Fruit fly (Drosophila melanogaster): Measurements from ENCODE around the gene Taf3.
A peak's percentile ranks its signal among the peaks of the same experiment; 100 is the strongest.

Taf3 gene

dm6 chr4:501479-501993 lies 34.9 kb upstream of the Taf3 start, which contains the start of gene zfh2 (continued):
- TF ChIP-seq Doc3 (GFP tag; IDR thresholded peaks at IDR 0.05; ENCODE audit: partially characterized antibody) (peak; percentile 43; the same call in 1 of the 3 replicates), CG31441 (GFP tag; IDR thresholded peaks at IDR 0.05) (no peak; the same call in 1 of the 2 replicates), CG30020 (tag; optimal IDR thresholded peaks at IDR 0.05) (no peak), CG13775 (GFP tag; optimal IDR thresholded peaks at IDR 0.05) (no peak), dm (GFP tag; optimal IDR thresholded peaks at IDR 0.05) (no peak), CG1602 (GFP tag; optimal IDR thresholded peaks at IDR 0.05) (no peak), CG30431 (GFP tag; optimal IDR thresholded peaks at IDR 0.05) (no peak), Hr51 (GFP tag; optimal IDR thresholded peaks at IDR 0.05) (peak in 1 of 2 experiments; percentile 12), CG4820 (GFP tag; optimal IDR thresholded peaks at IDR 0.05) (no peak), sna (GFP tag; IDR thresholded peaks at IDR 0.05; ENCODE audit: partially characterized antibody) (no peak), CG6854 (GFP tag; optimal IDR thresholded peaks at IDR 0.05) (no peak), CG3281 (GFP tag; optimal IDR thresholded peaks at IDR 0.05) (no peak), gt (GFP tag; IDR thresholded peaks at IDR 0.05) (no peak), CG32772 (GFP tag; IDR thresholded peaks at IDR 0.05) (no peak), CG6272 (GFP tag; IDR thresholded peaks at IDR 0.05) (no peak), kay (GFP tag; optimal IDR thresholded peaks at IDR 0.05) (peak; percentile 25), Sin3A (optimal IDR thresholded peaks at IDR 0.05) (no peak), Nf-YC (tag; optimal IDR thresholded peaks at IDR 0.05) (peak; percentile 96), CG1529 (GFP tag; optimal IDR thresholded peaks at IDR 0.05) (no peak), dysf (GFP tag; IDR thresholded peaks at IDR 0.05) (no peak), CG11723 (GFP tag; optimal IDR thresholded peaks at IDR 0.05) (no peak), CG10959 (GFP tag; IDR thresholded peaks at IDR 0.05) (no peak), CG13123 (GFP tag; optimal IDR thresholded peaks at IDR 0.05) (no peak), nmo (GFP tag; optimal IDR thresholded peaks at IDR 0.05) (no peak), CG11398 (GFP tag; optimal IDR thresholded peaks at IDR 0.05) (no peak), cwo (GFP tag; optimal IDR thresholded peaks at IDR 0.05) (no peak), fru (optimal IDR thresholded peaks at IDR 0.05) (no peak), CG8924 (tag; optimal IDR thresholded peaks at IDR 0.05) (peak; percentile 55), Dip3 (GFP tag; optimal IDR thresholded peaks at IDR 0.05) (no peak), sens-2 (GFP tag; IDR thresholded peaks at IDR 0.05) (no peak; the same call in 1 of the 2 replicates), Bgb (GFP tag; IDR thresholded peaks at IDR 0.05; ENCODE audit: partially characterized antibody) (no peak), jigr1 (GFP tag; IDR thresholded peaks at IDR 0.05) (no peak), inv (GFP tag; IDR thresholded peaks at IDR 0.05; ENCODE audit: partially characterized antibody) (no peak), Nf-YA (GFP tag; IDR thresholded peaks at IDR 0.05) (no peak), CG13424 (tag; optimal IDR thresholded peaks at IDR 0.05) (no peak), CG7556 (GFP tag; optimal IDR thresholded peaks at IDR 0.05) (no peak), croc (GFP tag; conservative IDR thresholded peaks at IDR 0.05) (no peak), sens (GFP tag) (peak; percentile 69), Rfx (GFP tag; IDR thresholded peaks at IDR 0.05) (no peak), yki (optimal IDR thresholded peaks at IDR 0.05) (peak; percentile 80), CG3163 (GFP tag; optimal IDR thresholded peaks at IDR 0.05) (peak; percentile 82), p53 (GFP tag; optimal IDR thresholded peaks at IDR 0.05) (no peak), CG8944 (GFP tag; optimal IDR thresholded peaks at IDR 0.05) (no peak), toy (GFP tag; IDR thresholded peaks at IDR 0.05) (no peak), kni (GFP tag; optimal IDR thresholded peaks at IDR 0.05) (peak; percentile 91), Drgx (GFP tag; IDR thresholded peaks at IDR 0.05) (no peak), CG11695 (GFP tag; IDR thresholded peaks at IDR 0.05) (peak; percentile 43; the same call in 1 of the 3 replicates), CG10267 (tag; optimal IDR thresholded peaks at IDR 0.05) (no peak), CG43689 (GFP tag; IDR thresholded peaks at IDR 0.05) (no peak), tna (GFP tag; IDR thresholded peaks at IDR 0.05; ENCODE audit: partially characterized antibody) (no peak), Stat92E (GFP tag; optimal IDR thresholded peaks at IDR 0.05) (peak in 1 of 3 experiments; percentile 15), CG8359 (GFP tag; optimal IDR thresholded peaks at IDR 0.05; ENCODE audit: borderline replicate concordance) (no peak)
